Worm (Caenorhabditis elegans): Measurements from ENCODE around the gene irld-33.
"Not testable (repeated sequence)": the region's sequence is repeated elsewhere in the genome, so short reads cannot be mapped to it uniquely, and the experiment has no call there.

Gene irld-33

ce11 chrII:1771785-1772184 lies 32.9 kb downstream of the irld-33 start, which contains the start of gene math-3:
math-3 (plus strand) TSS chrII:1772085.
- TF ChIP-seq unc-62 (GFP tag; optimal IDR thresholded peaks at IDR 0.05 in 1 of 2) = peak in 1 of 2 experiments; percentile 46
- no peak for TF ChIP-seq unc-62 (tag; optimal IDR thresholded peaks at IDR 0.05)
- TF ChIP-seq ceh-82 (tag; optimal IDR thresholded peaks at IDR 0.05) = no peak

- TF ChIP-seq unc-39 (tag; optimal IDR thresholded peaks at IDR 0.05); lir-3 (tag; optimal IDR thresholded peaks at IDR 0.05); arid-1 (GFP tag; conservative IDR thresholded peaks at IDR 0.05): not testable (repeated sequence)
Observed at ce11 chrII:1775234-1775633, 36.4 kb downstream of the irld-33 start, which contains the start of gene F36H5.14. F36H5.14 (plus strand) TSS chrII:1775534.

ce11 chrII:1782474-1782873 lies 43.6 kb downstream of the irld-33 start, which contains the start of gene math-4:
math-4 (minus strand) TSS chrII:1782574.
- no peak for TF ChIP-seq daf-16 (GFP tag; optimal IDR thresholded peaks at IDR 0.05)
- TF ChIP-seq daf-16 (tag; optimal IDR thresholded peaks at IDR 0.05) = no peak
- no peak for TF ChIP-seq egl-27 (tag; optimal IDR thresholded peaks at IDR 0.05)
- TF ChIP-seq ztf-7 (tag; optimal IDR thresholded peaks at IDR 0.05) = no peak
- no peak for TF ChIP-seq daf-19 (GFP tag; conservative IDR thresholded peaks at IDR 0.05)
- no peak for TF ChIP-seq madf-5 (GFP tag; IDR thresholded peaks at IDR 0.05)
- no peak for TF ChIP-seq set-16 (GFP tag; IDR thresholded peaks at IDR 0.05)
- no peak for TF ChIP-seq fkh-10 (GFP tag; optimal IDR thresholded peaks at IDR 0.05)
- no peak for TF ChIP-seq daf-12 (tag; optimal IDR thresholded peaks at IDR 0.05)
- no peak for TF ChIP-seq hlh-30 (tag; optimal IDR thresholded peaks at IDR 0.05; ENCODE audit: insufficient read depth)

ce11 chrII:1784799-1785198 lies 45.9 kb downstream of the irld-33 start, which contains the start of gene C08F1.11:
C08F1.11 (minus strand) TSS chrII:1784899.
- no peak for TF ChIP-seq ztf-11 (tag; optimal IDR thresholded peaks at IDR 0.05)
- no peak for TF ChIP-seq F44E2.7 (GFP tag; IDR thresholded peaks at IDR 0.05)
- TF ChIP-seq mdl-1 (tag; optimal IDR thresholded peaks at IDR 0.05) = no peak
- no peak for TF ChIP-seq Y5F2A.4 (GFP tag; optimal IDR thresholded peaks at IDR 0.05)
- no peak for TF ChIP-seq egl-27 (tag; optimal IDR thresholded peaks at IDR 0.05)
- no peak for TF ChIP-seq lim-7 (GFP tag; IDR thresholded peaks at IDR 0.05)
- TF ChIP-seq nhr-111 (GFP tag; optimal IDR thresholded peaks at IDR 0.05) = no peak
- TF ChIP-seq ztf-7 (tag; optimal IDR thresholded peaks at IDR 0.05) = no peak
- TF ChIP-seq nhr-102 (tag; optimal IDR thresholded peaks at IDR 0.05) = no peak
- no peak for TF ChIP-seq hif-1 (tag; optimal IDR thresholded peaks at IDR 0.05)
- no peak for TF ChIP-seq mes-2 (tag; optimal IDR thresholded peaks at IDR 0.05; ENCODE audit: poor library complexity, severe bottlenecking)
- TF ChIP-seq snpc-1.2 (GFP tag; IDR thresholded peaks at IDR 0.05) = no peak
- TF ChIP-seq daf-16 (GFP tag; optimal IDR thresholded peaks at IDR 0.05) = no peak
- no peak for TF ChIP-seq daf-16 (tag; optimal IDR thresholded peaks at IDR 0.05)
- TF ChIP-seq mep-1 (tag; optimal IDR thresholded peaks at IDR 0.05) = no peak
- no peak for TF ChIP-seq ceh-62 (tag; optimal IDR thresholded peaks at IDR 0.05)
- TF ChIP-seq zip-2 (tag; optimal IDR thresholded peaks at IDR 0.05) = no peak
- TF ChIP-seq D1046.2 (GFP tag; IDR thresholded peaks at IDR 0.05) = no peak
- no peak for TF ChIP-seq madf-5 (GFP tag; IDR thresholded peaks at IDR 0.05)
- TF ChIP-seq zag-1 (tag; optimal IDR thresholded peaks at IDR 0.05) = no peak

- TF ChIP-seq hmg-1.1 (GFP tag; IDR thresholded peaks at IDR 0.05) = no peak
- no peak for TF ChIP-seq duxl-1 (tag; optimal IDR thresholded peaks at IDR 0.05; ENCODE audit: poor library complexity)
Observed at ce11 chrII:1786209-1786608, 47.4 kb downstream of the irld-33 start, which contains the start of gene C08F1.10. C08F1.10 (minus strand) TSS chrII:1786309.

Data from whole organism, L4 larva.